Worm (Caenorhabditis elegans) whole organism, L1 larva: ENCODE measurements around the gene D2023.6.

Experiments
- ama-1 ChIP-seq: fragments of 150-350 bp; optimal IDR thresholded peaks from 2 replicates; lab custom pipeline; 2014
- ceh-90 ChIP-seq: sonication (generic microtip); optimal IDR thresholded peaks from 2 replicates; lab custom pipeline; 2016; ENCODE audit warnings: missing genetic modification characterization, missing compliant biosample characterization
- ces-1 ChIP-seq: fragments of 150-350 bp; optimal IDR thresholded peaks from 2 replicates; lab custom pipeline; 2014; ENCODE audit warnings: missing biosample characterization, missing genetic modification reagents, missing genetic modification characterization
- lin-13 ChIP-seq: fragments of 150-350 bp; optimal IDR thresholded peaks from 2 replicates; lab custom pipeline; 2014; ENCODE audit warnings: missing biosample characterization, missing genetic modification reagents, missing genetic modification characterization
- mep-1 ChIP-seq: fragments of 150-350 bp; optimal IDR thresholded peaks from 2 replicates; lab custom pipeline; 2014; ENCODE audit warnings: missing biosample characterization, missing genetic modification characterization
- nhr-11 ChIP-seq: fragments of 150-350 bp; optimal IDR thresholded peaks from 2 replicates; lab custom pipeline; 2014; ENCODE audit warnings: missing biosample characterization, missing genetic modification characterization
- nhr-47 ChIP-seq: sonication (generic microtip); optimal IDR thresholded peaks from 2 replicates; lab custom pipeline; 2016; ENCODE audit warnings: mild to moderate bottlenecking, missing genetic modification characterization, moderate library complexity, missing compliant biosample characterization
- vab-15 ChIP-seq: sonication (generic microtip); optimal IDR thresholded peaks from 2 replicates; lab custom pipeline; 2017; ENCODE audit warnings: missing genotype, mild to moderate bottlenecking, missing genetic modification characterization, missing compliant biosample characterization
- zag-1 ChIP-seq: fragments of 150-350 bp; optimal IDR thresholded peaks from 2 replicates; lab custom pipeline; 2014; ENCODE audit warnings: missing biosample characterization, missing genetic modification characterization
- zip-4 ChIP-seq: fragments of 200-800 bp; sonication (Bioruptor generic); optimal IDR thresholded peaks from 2 replicates; lab custom pipeline; 2018; ENCODE audit warnings: mild to moderate bottlenecking, missing genetic modification characterization, moderate library complexity, missing compliant biosample characterization
- ztf-11 ChIP-seq, 2 experiments: sonication (generic microtip); optimal IDR thresholded peaks; 2 replicates each; lab custom pipeline; 2016 to 2017; ENCODE audit warnings: missing genetic modification characterization in 2 of 2, missing biosample characterization in 1 of 2, missing compliant biosample characterization in 1 of 2

DNA sequence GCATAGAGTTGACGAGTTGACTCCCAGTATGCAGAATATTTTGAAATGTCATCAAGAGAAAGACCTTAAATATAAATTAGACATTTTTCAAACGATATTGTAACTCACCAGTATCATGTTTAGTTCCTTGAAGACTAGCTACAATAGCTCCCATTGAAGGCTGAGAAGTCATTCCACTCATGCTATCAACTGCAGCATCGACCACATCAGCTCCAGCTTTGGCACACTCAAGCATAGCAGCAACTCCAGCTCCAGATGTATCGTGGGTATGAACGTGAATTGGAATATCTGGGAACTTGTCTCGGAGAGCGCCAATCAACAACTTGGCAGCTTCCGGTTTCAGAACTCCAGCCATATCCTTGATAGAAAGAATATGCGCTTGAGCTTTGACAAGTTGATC, 7.7 kb upstream of the D2023.6 start:
- TF ChIP-seq nhr-11 (no peak), mep-1 (no peak), zag-1 (no peak), ces-1 (GFP tag; lab: Kevin White, UChicago) (no peak), ztf-11 (tag; optimal IDR thresholded peaks at IDR 0.05; lab: Kevin White, UChicago) (no peak), lin-13 (GFP tag; lab: Kevin White, UChicago) (no peak), ceh-90 (tag; lab: Kevin White, UChicago) (no peak), zip-4 (GFP tag; lab: Kevin White, UChicago) (no peak), nhr-47 (tag; lab: Kevin White, UChicago) (no peak), vab-15 (tag; lab: Kevin White, UChicago) (no peak), ama-1 (no peak)
